Worm (Caenorhabditis elegans) whole organism, early embryonic: ENCODE results near the gene Y6G8.8.

Source experiments
- B0310.2 ChIP-seq: sonication (generic microtip); optimal IDR thresholded peaks from 2 replicates; lab custom pipeline; 2016; ENCODE audit warnings: mild to moderate bottlenecking, missing genetic modification characterization, missing compliant biosample characterization
- aly-1 ChIP-seq: sonication (generic microtip); optimal IDR thresholded peaks from 2 replicates; lab custom pipeline; 2016; ENCODE audit warnings: missing genetic modification characterization, missing compliant biosample characterization
- ama-1 ChIP-seq: fragments of 150-350 bp; optimal IDR thresholded peaks from 2 replicates; lab custom pipeline; 2014
- flt-1 ChIP-seq: fragments of 200-800 bp; sonication (Bioruptor generic); IDR thresholded peaks from 2 replicates; pipeline ENCODE4 v1.3.6; 2022; ENCODE audit warnings: missing genetic modification characterization, missing compliant biosample characterization
- pes-1 ChIP-seq: fragments of 200-800 bp; sonication (Bioruptor generic); IDR thresholded peaks from 2 replicates; pipeline ENCODE4 v1.3.6; 2022; ENCODE audit warnings: missing genetic modification reagents, missing genetic modification characterization, missing compliant biosample characterization
- tbx-37 ChIP-seq: fragments of 200-800 bp; sonication (Bioruptor generic); conservative IDR thresholded peaks from 2 replicates; pipeline ENCODE4 v1.3.6; 2022; ENCODE audit warnings: missing genetic modification reagents, missing genetic modification characterization, missing compliant biosample characterization

ce11 chrV:17607797-17608196 lies 12.6 kb upstream of the Y6G8.8 start, which contains the start of gene srz-91:
- TF ChIP-seq ama-1 (lab: Kevin White, UChicago): no peak
- TF ChIP-seq B0310.2 (tag; lab: Kevin White, UChicago): no peak
- TF ChIP-seq aly-1: no peak
- no peak for TF ChIP-seq flt-1
- TF ChIP-seq tbx-37 (GFP tag; lab: Robert Waterston, UW): no peak
- TF ChIP-seq pes-1 (GFP tag; lab: Robert Waterston, UW): no peak
